Fruit fly (Drosophila melanogaster): ENCODE data around the gene CenG1A.

DNA sequence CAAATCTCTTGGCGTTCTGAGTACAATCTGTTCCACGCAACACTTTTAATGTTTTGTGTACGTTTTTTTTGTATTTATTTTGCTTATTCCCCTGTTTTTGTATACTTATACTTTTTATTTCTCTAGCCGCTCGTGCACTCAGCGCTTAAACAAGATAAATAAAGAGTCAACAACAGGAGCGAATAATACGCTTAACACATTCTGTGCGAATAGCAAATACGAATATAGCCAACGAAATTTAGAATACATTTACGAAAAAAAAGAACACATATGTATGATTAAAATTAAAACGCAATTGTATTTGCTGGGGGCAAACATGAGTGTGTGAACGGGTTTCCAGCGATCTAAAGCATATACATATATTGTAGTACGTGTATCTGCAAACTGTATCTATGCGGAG lies 46.6 kb downstream of the CenG1A start:
- TF ChIP-seq pad (GFP tag; optimal IDR thresholded peaks at IDR 0.05) (no peak), Clk (GFP tag; optimal IDR thresholded peaks at IDR 0.05) (no peak), kay (GFP tag; ENCODE audit: borderline replicate concordance) (no peak), tj (GFP tag; optimal IDR thresholded peaks at IDR 0.05) (no peak), CG5204 (GFP tag; optimal IDR thresholded peaks at IDR 0.05) (no peak), CG1620 (GFP tag; optimal IDR thresholded peaks at IDR 0.05) (no peak), CG11617 (GFP tag; optimal IDR thresholded peaks at IDR 0.05) (no peak), Mnt (GFP tag; optimal IDR thresholded peaks at IDR 0.05) (no peak)

Data from whole organism, adult.